Fruit fly (Drosophila melanogaster) whole organism, embryonic: ENCODE measurements around the gene dia.

Experiments used
- Aef1 ChIP-seq: fragments of 200-800 bp; sonication (Bioruptor generic); IDR thresholded peaks from 3 replicates; pipeline ENCODE4 v1.3.6; 2022; ENCODE audit warnings: missing biosample characterization, missing genetic modification characterization
- Atf6 ChIP-seq: fragments of 200-800 bp; sonication (Bioruptor generic); IDR thresholded peaks from 2 replicates; pipeline ENCODE4 v1.3.6; 2022; ENCODE audit warnings: missing biosample characterization, missing genetic modification characterization
- CG10147 ChIP-seq: fragments of 200-800 bp; sonication (Bioruptor generic); optimal IDR thresholded peaks from 2 replicates; lab custom pipeline; 2019; ENCODE audit warnings: missing biosample characterization, mild to moderate bottlenecking, missing genetic modification characterization, moderate library complexity
- CG11247 ChIP-seq: fragments of 200-800 bp; sonication (Bioruptor generic); IDR thresholded peaks from 2 replicates; pipeline ENCODE4 v1.3.6; 2022; ENCODE audit warnings: missing biosample characterization, missing genetic modification characterization
- CG12219 ChIP-seq: fragments of 200-800 bp; sonication (Bioruptor generic); optimal IDR thresholded peaks from 3 replicates; lab custom pipeline; 2018; ENCODE audit warnings: missing biosample characterization, mild to moderate bottlenecking, missing genetic modification characterization
- CG1233 ChIP-seq: fragments of 200-800 bp; sonication (Bioruptor generic); optimal IDR thresholded peaks from 4 replicates; lab custom pipeline; 2018; ENCODE audit warnings: missing biosample characterization, mild to moderate bottlenecking, missing genetic modification characterization
- CG14014 ChIP-seq: fragments of 200-800 bp; sonication (Bioruptor generic); IDR thresholded peaks from 2 replicates; pipeline ENCODE4 v1.3.6; 2022; ENCODE audit warnings: missing biosample characterization, missing genetic modification characterization
- CG14441 ChIP-seq: fragments of 200-800 bp; sonication (Bioruptor generic); IDR thresholded peaks from 2 replicates; pipeline ENCODE4 v1.3.6; 2022; ENCODE audit warnings: missing biosample characterization, missing genetic modification characterization
- CG15269 ChIP-seq: fragments of 200-800 bp; sonication (Bioruptor generic); optimal IDR thresholded peaks from 2 replicates; lab custom pipeline; 2018; ENCODE audit warnings: missing biosample characterization, mild to moderate bottlenecking, missing genetic modification characterization, moderate library complexity
- CG15601 ChIP-seq: fragments of 200-800 bp; sonication (Bioruptor generic); optimal IDR thresholded peaks from 3 replicates; lab custom pipeline; 2019; ENCODE audit warnings: missing biosample characterization, mild to moderate bottlenecking, missing genetic modification characterization, moderate library complexity
- CG17385 ChIP-seq: fragments of 200-800 bp; sonication (Bioruptor generic); optimal IDR thresholded peaks from 3 replicates; lab custom pipeline; 2018; ENCODE audit warnings: missing biosample characterization, mild to moderate bottlenecking, missing genetic modification characterization
- CG30403 ChIP-seq: fragments of 200-800 bp; sonication (Bioruptor generic); optimal IDR thresholded peaks from 3 replicates; lab custom pipeline; 2016; ENCODE audit warnings: missing biosample characterization, missing genetic modification characterization
- CG42726 ChIP-seq: fragments of 200-800 bp; sonication (Bioruptor generic); IDR thresholded peaks from 2 replicates; pipeline ENCODE4 v1.3.6; 2022; ENCODE audit warnings: missing biosample characterization, missing genetic modification characterization; ENCODE audit not compliant: partially characterized antibody
- CG4328 ChIP-seq: fragments of 200-800 bp; sonication (Bioruptor generic); optimal IDR thresholded peaks from 3 replicates; lab custom pipeline; 2017; ENCODE audit warnings: missing biosample characterization, missing genetic modification reagents, missing genetic modification characterization
- CG7745 ChIP-seq: fragments of 200-800 bp; sonication (Bioruptor generic); optimal IDR thresholded peaks from 2 replicates; lab custom pipeline; 2018; ENCODE audit warnings: missing biosample characterization, mild to moderate bottlenecking, missing genetic modification characterization, moderate library complexity
- CG7786 ChIP-seq: fragments of 200-800 bp; sonication (Bioruptor generic); optimal IDR thresholded peaks from 2 replicates; lab custom pipeline; 2016; ENCODE audit warnings: missing biosample characterization, missing genetic modification characterization
- CG9215 ChIP-seq: fragments of 200-800 bp; sonication (Bioruptor generic); IDR thresholded peaks from 2 replicates; pipeline ENCODE4 v1.3.6; 2022; ENCODE audit warnings: missing biosample characterization, missing genetic modification characterization
- Dek ChIP-seq: fragments of 200-800 bp; sonication (Bioruptor generic); optimal IDR thresholded peaks from 3 replicates; lab custom pipeline; 2019; ENCODE audit warnings: missing biosample characterization, mild to moderate bottlenecking, missing genetic modification characterization, moderate library complexity
- Dip2 ChIP-seq: fragments of 200-800 bp; sonication (Bioruptor generic); IDR thresholded peaks from 2 replicates; pipeline ENCODE4 v1.3.6; 2022; ENCODE audit warnings: missing biosample characterization, missing genetic modification characterization
- Eip74EF ChIP-seq, 2 experiments: fragments of 200-800 bp in 1 of 2; fragments of >200 bp in 1 of 2; sonication (Bioruptor generic) in 1 of 2; optimal IDR thresholded peaks; 2 replicates each; lab custom pipeline; 2017 to 2019; ENCODE audit warnings: missing biosample characterization in 2 of 2, missing genetic modification characterization in 2 of 2, mild to moderate bottlenecking in 1 of 2, moderate library complexity in 1 of 2
- Elba2 ChIP-seq: fragments of 200-800 bp; sonication (Bioruptor generic); optimal IDR thresholded peaks from 3 replicates; lab custom pipeline; 2016; ENCODE audit warnings: missing biosample characterization, missing genetic modification characterization
- Ets97D ChIP-seq: fragments of 200-800 bp; sonication (Bioruptor generic); optimal IDR thresholded peaks from 3 replicates; lab custom pipeline; 2016; ENCODE audit warnings: missing biosample characterization, missing genetic modification characterization
- Fer1 ChIP-seq: fragments of 200-800 bp; sonication (Bioruptor generic); optimal IDR thresholded peaks from 2 replicates; lab custom pipeline; 2017; ENCODE audit warnings: missing biosample characterization, mild to moderate bottlenecking, missing genetic modification characterization
- HHEX ChIP-seq: fragments of 200-800 bp; sonication (Bioruptor generic); optimal IDR thresholded peaks from 3 replicates; lab custom pipeline; 2017; ENCODE audit warnings: missing biosample characterization, mild to moderate bottlenecking, missing genetic modification characterization, missing genetic modification reagents
- Max ChIP-seq: fragments of 200-800 bp; sonication (Bioruptor generic); optimal IDR thresholded peaks from 2 replicates; lab custom pipeline; 2016; ENCODE audit warnings: missing biosample characterization, mild to moderate bottlenecking, missing genetic modification characterization
- Myb ChIP-seq: fragments of 200-800 bp; sonication (Bioruptor generic); optimal IDR thresholded peaks from 2 replicates; lab custom pipeline; 2016; ENCODE audit warnings: missing biosample characterization, missing genetic modification characterization
- Optix ChIP-seq: fragments of 200-800 bp; sonication (Bioruptor generic); IDR thresholded peaks from 3 replicates; pipeline ENCODE4 v1.3.6; 2022; ENCODE audit warnings: missing biosample characterization, missing genetic modification characterization
- abd-A ChIP-seq: fragments of 200-800 bp; sonication (Bioruptor generic); optimal IDR thresholded peaks from 3 replicates; lab custom pipeline; 2019; ENCODE audit warnings: missing biosample characterization, mild to moderate bottlenecking, missing genetic modification characterization, moderate library complexity
- al ChIP-seq: fragments of 200-800 bp; sonication (Bioruptor generic); IDR thresholded peaks from 2 replicates; pipeline ENCODE4 v1.3.6; 2022; ENCODE audit warnings: missing biosample characterization, missing genetic modification characterization
- ato ChIP-seq: fragments of 200-800 bp; sonication (Bioruptor generic); IDR thresholded peaks from 2 replicates; pipeline ENCODE4 v1.3.6; 2022; ENCODE audit warnings: missing biosample characterization, missing genetic modification characterization; ENCODE audit not compliant: partially characterized antibody
- caup ChIP-seq: fragments of 200-800 bp; sonication (Bioruptor generic); optimal IDR thresholded peaks from 3 replicates; lab custom pipeline; 2017; ENCODE audit warnings: missing biosample characterization, mild to moderate bottlenecking, missing genetic modification characterization, moderate library complexity; ENCODE audit not compliant: severe bottlenecking
- croc ChIP-seq: fragments of 200-800 bp; sonication (Bioruptor generic); conservative IDR thresholded peaks from 3 replicates; pipeline ENCODE4 v1.3.6; 2022; ENCODE audit warnings: missing biosample characterization, missing genetic modification characterization
- dpn ChIP-seq, 2 experiments: fragments of 200-800 bp; sonication (Bioruptor generic); optimal IDR thresholded peaks; 3 replicates each; lab custom pipeline; 2016; ENCODE audit warnings: missing biosample characterization in 2 of 2, missing genetic modification characterization in 2 of 2
- emc ChIP-seq: fragments of 200-800 bp; sonication (Bioruptor generic); optimal IDR thresholded peaks from 2 replicates; lab custom pipeline; 2016; ENCODE audit warnings: missing biosample characterization, missing genetic modification characterization
- ewg ChIP-seq: fragments of 200-800 bp; sonication (Bioruptor generic); optimal IDR thresholded peaks from 3 replicates; lab custom pipeline; 2017; ENCODE audit warnings: mild to moderate bottlenecking, missing biosample characterization, missing genetic modification reagents, missing genetic modification characterization
- fu2 ChIP-seq: fragments of 200-800 bp; sonication (Bioruptor generic); optimal IDR thresholded peaks from 2 replicates; lab custom pipeline; 2016; ENCODE audit warnings: missing biosample characterization, missing genetic modification characterization
- gem ChIP-seq: fragments of 200-800 bp; sonication (Bioruptor generic); optimal IDR thresholded peaks from 2 replicates; lab custom pipeline; 2019; ENCODE audit warnings: missing biosample characterization, mild to moderate bottlenecking, missing genetic modification characterization, moderate library complexity
- lilli ChIP-seq: fragments of 200-800 bp; sonication (Bioruptor generic); optimal IDR thresholded peaks from 3 replicates; lab custom pipeline; 2016; ENCODE audit warnings: missing biosample characterization, missing genetic modification characterization
- lov ChIP-seq, 2 experiments: fragments of 200-800 bp in 1 of 2; fragments of >200 bp in 1 of 2; sonication (Bioruptor generic) in 1 of 2; IDR thresholded peaks in 1 of 2; optimal IDR thresholded peaks in 1 of 2; 2 replicates in 1 of 2; 3 replicates in 1 of 2; pipeline versions ENCODE4 v1.3.6 to Lab custom; 2017 to 2022; ENCODE audit warnings: missing biosample characterization in 1 of 2, missing genetic modification characterization in 1 of 2
- mirr ChIP-seq: fragments of 200-800 bp; sonication (Bioruptor generic); optimal IDR thresholded peaks from 3 replicates; lab custom pipeline; 2018; ENCODE audit warnings: missing biosample characterization, mild to moderate bottlenecking, missing genetic modification characterization
- odd ChIP-seq: fragments of 200-800 bp; sonication (Bioruptor generic); optimal IDR thresholded peaks from 2 replicates; lab custom pipeline; 2017; ENCODE audit warnings: missing biosample characterization, mild to moderate bottlenecking, missing genetic modification characterization
- org-1 ChIP-seq: fragments of 200-800 bp; sonication (Bioruptor generic); optimal IDR thresholded peaks from 2 replicates; lab custom pipeline; 2017; ENCODE audit warnings: missing biosample characterization, missing genetic modification characterization
- phol ChIP-seq: fragments of 200-800 bp; sonication (Bioruptor generic); optimal IDR thresholded peaks from 3 replicates; lab custom pipeline; 2018; ENCODE audit warnings: missing biosample characterization, mild to moderate bottlenecking, missing genetic modification characterization, moderate library complexity
- sob ChIP-seq: fragments of 200-800 bp; sonication (Bioruptor generic); IDR thresholded peaks from 2 replicates; pipeline ENCODE4 v1.3.6; 2022; ENCODE audit warnings: missing biosample characterization, missing genetic modification characterization
- wor ChIP-seq: fragments of 200-800 bp; sonication (Bioruptor generic); IDR thresholded peaks from 2 replicates; pipeline ENCODE4 v1.3.6; 2022; ENCODE audit warnings: missing biosample characterization, missing genetic modification characterization

Gene dia

DNA sequence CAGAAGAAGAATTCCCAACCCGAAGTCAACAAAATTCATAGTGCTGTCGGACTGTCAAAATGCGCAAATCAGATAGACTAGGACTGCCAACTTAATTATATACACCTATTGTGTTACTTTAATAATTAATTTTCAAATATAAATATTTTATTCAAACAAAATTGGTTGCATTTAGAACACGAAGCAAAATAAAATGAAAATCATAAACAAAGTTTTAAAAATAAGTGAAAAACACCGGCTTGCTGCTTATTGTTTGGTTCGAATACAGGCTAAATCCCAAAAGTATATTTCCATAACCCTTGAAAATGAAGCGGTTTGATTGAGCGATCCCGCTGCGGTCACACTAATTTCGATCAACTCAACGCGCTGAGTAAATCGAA, at the start of gene dia, which contains the start of gene Rhau (continued):
- TF ChIP-seq mirr (GFP tag; lab: Kevin White, UChicago), result no peak
- no peak for TF ChIP-seq emc (GFP tag; lab: Kevin White, UChicago)
- no peak for TF ChIP-seq sob
- no peak for TF ChIP-seq odd (GFP tag; lab: Kevin White, UChicago)
- TF ChIP-seq CG4328, result no peak
- no peak for TF ChIP-seq wor (GFP tag; lab: Robert Waterston, UW)
- no peak for TF ChIP-seq caup (GFP tag; lab: Kevin White, UChicago)
- TF ChIP-seq CG14441, result no peak
- TF ChIP-seq phol (tag; lab: Kevin White, UChicago), result peak; percentile 71
- TF ChIP-seq Optix (GFP tag; lab: Robert Waterston, UW), result no peak
- peak; percentile 41 for TF ChIP-seq ewg (GFP tag; lab: Kevin White, UChicago)
- peak; percentile 43 for TF ChIP-seq CG30403 (GFP tag; lab: Kevin White, UChicago)
- TF ChIP-seq, all 482 proteins: peak for 95

DNA sequence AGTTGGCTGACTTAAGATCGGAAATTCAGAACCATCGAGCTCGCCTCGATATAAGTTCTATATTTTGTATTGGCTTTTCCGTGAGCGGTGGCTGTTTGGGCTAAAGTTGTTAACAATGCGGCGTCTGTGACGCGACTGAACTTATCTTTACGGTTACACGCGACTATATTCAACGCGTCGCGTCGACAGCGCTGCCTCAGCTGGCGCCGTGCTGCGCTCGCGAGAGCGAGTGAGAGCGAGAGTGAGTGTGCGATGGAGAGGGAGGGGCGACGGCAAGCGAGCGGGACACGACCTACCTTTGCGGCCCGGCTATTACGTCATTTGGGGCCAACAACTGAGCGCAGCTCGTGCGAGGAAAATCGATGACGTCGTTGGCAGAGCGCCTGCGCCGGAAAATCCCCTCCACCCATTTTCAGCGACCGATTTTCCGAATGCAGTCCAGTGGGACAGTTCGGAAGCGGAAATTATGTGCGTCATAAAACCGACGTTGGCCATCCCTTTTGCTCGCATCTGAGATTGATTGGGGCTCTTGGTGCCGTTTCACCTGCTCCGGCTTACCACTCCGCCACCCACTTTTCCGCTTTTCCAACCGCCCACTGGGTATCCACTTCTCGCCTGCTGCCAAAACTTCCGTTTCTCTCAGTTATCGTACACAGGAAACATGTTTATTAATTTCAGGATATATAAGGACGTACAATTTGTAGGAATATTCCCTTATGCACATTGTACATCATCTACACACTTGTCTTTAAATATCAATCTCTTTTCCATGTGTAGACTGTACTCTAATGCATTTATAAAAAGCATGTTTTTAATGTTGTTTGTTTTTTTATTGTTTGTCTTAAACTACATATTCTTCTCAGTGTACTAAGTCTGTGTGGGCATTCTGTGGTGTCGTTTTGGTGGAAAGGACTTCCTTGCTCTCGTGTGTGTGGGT, 43.2 kb upstream of the dia start, which contains the start of gene Hr38:
Gene Hr38 (minus strand): TSS at position 121 of the 937 bp plus-strand sequence.
- peak; percentile 42 for TF ChIP-seq CG7786 (GFP tag; lab: Kevin White, UChicago)
- peak; percentile 29 for TF ChIP-seq CG10147 (GFP tag; lab: Kevin White, UChicago)
- peak; percentile 49 for TF ChIP-seq lilli (GFP tag; lab: Kevin White, UChicago)
- TF ChIP-seq Fer1 (GFP tag; lab: Kevin White, UChicago), result peak; percentile 84
- no peak for TF ChIP-seq Max (GFP tag; lab: Kevin White, UChicago)
- TF ChIP-seq al (GFP tag; lab: Robert Waterston, UW), result peak; percentile 31; the same call in 1 of the 2 replicates
- no peak for TF ChIP-seq Eip74EF (GFP tag; optimal IDR thresholded peaks at IDR 0.05; lab: Kevin White, UChicago)
- TF ChIP-seq CG1233 (GFP tag; lab: Kevin White, UChicago), result no peak
- TF ChIP-seq ato (GFP tag; lab: Robert Waterston, UW), result 0 out of 2 replicates have a peak, but pooled peaks have one; percentile 42
- TF ChIP-seq Dip2 (GFP tag; lab: Robert Waterston, UW), result no peak; the same call in 1 of the 2 replicates
- TF ChIP-seq CG9215 (GFP tag; lab: Robert Waterston, UW), result 0 out of 2 replicates have a peak, but pooled peaks have one; percentile 21
- TF ChIP-seq Aef1 (GFP tag; lab: Robert Waterston, UW), result 0 out of 3 replicates have a peak, but pooled peaks have one; percentile 31
- peak; percentile 23 to 56 for TF ChIP-seq dpn (GFP tag; optimal IDR thresholded peaks at IDR 0.05; lab: Kevin White, UChicago)
- no peak for TF ChIP-seq CG15601 (tag; lab: Kevin White, UChicago)
- 0 out of 2 replicates have a peak, but pooled peaks have one; percentile 25 for TF ChIP-seq CG42726 (GFP tag; lab: Robert Waterston, UW)
- TF ChIP-seq CG11247, result no peak; the same call in 1 of the 2 replicates
- peak; percentile 44 for TF ChIP-seq CG14014 (GFP tag; lab: Robert Waterston, UW)
- TF ChIP-seq Elba2, result no peak
- TF ChIP-seq CG12219 (GFP tag; lab: Kevin White, UChicago), result peak; percentile 37
- peak; percentile 32 for TF ChIP-seq phol (tag; lab: Kevin White, UChicago)
- peak; percentile 43 for TF ChIP-seq HHEX (GFP tag; lab: Kevin White, UChicago)
- TF ChIP-seq croc, result no peak
- TF ChIP-seq abd-A (tag; lab: Kevin White, UChicago), result peak; percentile 87
- no peak for TF ChIP-seq CG7745 (tag; lab: Kevin White, UChicago)
- TF ChIP-seq CG17385 (GFP tag; lab: Kevin White, UChicago), result peak; percentile 26
- TF ChIP-seq Ets97D, result peak; percentile 12
- TF ChIP-seq CG15269, result peak; percentile 65
- peak; percentile 37 for TF ChIP-seq Myb (GFP tag; lab: Kevin White, UChicago)
- peak; percentile 46 for TF ChIP-seq fu2 (GFP tag; lab: Kevin White, UChicago)
- TF ChIP-seq org-1, result peak; percentile 4
- TF ChIP-seq Dek (tag; lab: Kevin White, UChicago), result peak; percentile 35
- TF ChIP-seq gem (tag; lab: Kevin White, UChicago), result peak; percentile 69
- TF ChIP-seq lov (optimal IDR thresholded peaks at IDR 0.05; lab: Kevin White, UChicago), result no peak
- peak; percentile 78; the same call in 2 of the 3 replicates for TF ChIP-seq lov (GFP tag; IDR thresholded peaks at IDR 0.05; lab: Robert Waterston, UW)
- TF ChIP-seq Atf6 (GFP tag; lab: Robert Waterston, UW), result peak; percentile 59
